Worm (Caenorhabditis elegans) whole organism, midembryonic: Measurements from ENCODE around the gene pri-1.

Experiments used
- T22C8.4 ChIP-seq: fragments of 200-800 bp; sonication (Bioruptor generic); IDR thresholded peaks from 2 replicates; pipeline ENCODE4 v1.3.6; 2022; ENCODE audit warnings: missing genetic modification characterization, missing compliant biosample characterization
- cog-1 ChIP-seq: sonication (generic microtip); optimal IDR thresholded peaks from 2 replicates; lab custom pipeline; 2016; ENCODE audit warnings: missing genetic modification characterization, missing compliant biosample characterization
- flt-1 ChIP-seq: fragments of 200-800 bp; sonication (Bioruptor generic); IDR thresholded peaks from 2 replicates; pipeline ENCODE4 v1.3.6; 2022; ENCODE audit warnings: missing genetic modification characterization, missing compliant biosample characterization
- klf-2 ChIP-seq: fragments of 200-800 bp; sonication (Bioruptor generic); conservative IDR thresholded peaks from 2 replicates; pipeline ENCODE4 v1.3.6; 2022; ENCODE audit warnings: missing genetic modification reagents, missing genetic modification characterization, missing compliant biosample characterization
- ref-1 ChIP-seq: fragments of 200-800 bp; sonication (Bioruptor generic); conservative IDR thresholded peaks from 2 replicates; pipeline ENCODE4 v1.3.6; 2022; ENCODE audit warnings: missing genetic modification reagents, missing genetic modification characterization, missing compliant biosample characterization
- ztf-23 ChIP-seq: fragments of 200-800 bp; sonication (Bioruptor generic); IDR thresholded peaks from 2 replicates; pipeline ENCODE4 v1.3.6; 2022; ENCODE audit warnings: missing genetic modification reagents, missing genetic modification characterization, missing compliant biosample characterization
- ztf-29 ChIP-seq: fragments of 200-800 bp; sonication (Bioruptor generic); IDR thresholded peaks from 2 replicates; pipeline ENCODE4 v1.3.6; 2022; ENCODE audit warnings: missing genetic modification reagents, missing genetic modification characterization, missing compliant biosample characterization

ce11 chrIII:9570869-9571268 lies 43.2 kb downstream of the pri-1 start:
- TF ChIP-seq ztf-23 (no peak), flt-1 (GFP tag; lab: Robert Waterston, UW) (no peak), ref-1 (GFP tag; lab: Robert Waterston, UW) (no peak), klf-2 (GFP tag; lab: Robert Waterston, UW) (no peak), T22C8.4 (GFP tag; lab: Robert Waterston, UW) (no peak), cog-1 (tag; lab: Kevin White, UChicago) (no peak), ztf-29 (GFP tag; lab: Robert Waterston, UW) (no peak)
